Worm (Caenorhabditis elegans): ENCODE measurements around the gene pinn-1.

Gene pinn-1

DNA sequence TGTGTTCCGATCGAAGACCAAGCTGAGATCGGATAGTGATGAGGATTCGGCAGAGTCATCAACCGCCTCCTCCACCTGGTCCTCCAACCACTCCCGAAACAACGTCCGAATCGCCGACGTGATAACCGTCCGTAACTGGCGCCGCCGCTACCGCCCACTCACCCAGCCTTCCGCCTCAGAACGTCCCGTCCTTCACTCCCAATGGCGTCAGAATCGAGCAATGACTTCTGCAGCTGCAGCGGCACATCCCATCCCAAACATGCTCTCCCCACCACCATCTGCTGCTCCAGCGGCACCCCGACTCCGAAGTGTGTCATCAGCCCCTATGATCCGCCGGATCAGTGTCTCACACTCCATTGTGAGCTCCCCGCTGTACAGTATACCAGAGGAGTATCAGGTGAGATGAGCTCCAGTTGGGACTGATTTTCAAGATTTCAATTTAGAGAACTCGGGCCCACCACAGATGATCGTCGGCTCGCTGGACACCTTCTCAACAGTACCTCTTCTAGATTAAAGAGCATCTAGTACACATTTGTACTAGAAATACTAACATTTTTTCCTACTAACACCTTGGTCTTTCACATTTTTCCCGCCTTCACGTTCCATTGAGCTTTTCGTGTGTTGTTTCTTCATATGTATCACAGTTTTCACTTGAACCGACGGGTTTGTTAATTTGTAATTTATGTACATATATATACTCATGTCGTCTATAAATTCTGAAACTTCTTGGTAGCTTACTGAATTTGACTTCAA, 37.2 kb upstream of the pinn-1 start:
- TF ChIP-seq nhr-76 (tag; optimal IDR thresholded peaks at IDR 0.05) (no peak), ceh-83 (GFP tag; optimal IDR thresholded peaks at IDR 0.05) (no peak), nhr-12 (tag; optimal IDR thresholded peaks at IDR 0.05) (no peak), mls-2 (tag; optimal IDR thresholded peaks at IDR 0.05) (no peak), ztf-11 (tag; optimal IDR thresholded peaks at IDR 0.05) (no peak), lsy-2 (tag; optimal IDR thresholded peaks at IDR 0.05) (no peak), blmp-1 (tag; optimal IDR thresholded peaks at IDR 0.05) (no peak), zip-8 (tag; optimal IDR thresholded peaks at IDR 0.05) (no peak), sptf-1 (tag; optimal IDR thresholded peaks at IDR 0.05) (no peak), unc-120 (tag; optimal IDR thresholded peaks at IDR 0.05; ENCODE audit: poor library complexity, severe bottlenecking) (no peak), bed-3 (GFP tag; optimal IDR thresholded peaks at IDR 0.05) (no peak), ces-1 (GFP tag; optimal IDR thresholded peaks at IDR 0.05) (no peak), pha-4 (tag; optimal IDR thresholded peaks at IDR 0.05) (no peak), unc-62 (GFP tag; optimal IDR thresholded peaks at IDR 0.05) (no peak), nhr-28 (tag; optimal IDR thresholded peaks at IDR 0.05) (no peak), drap-1 (GFP tag; optimal IDR thresholded peaks at IDR 0.05) (no peak), cnd-1 (tag; optimal IDR thresholded peaks at IDR 0.05) (no peak), mep-1 (tag; optimal IDR thresholded peaks at IDR 0.05) (no peak), ham-2 (GFP tag; optimal IDR thresholded peaks at IDR 0.05) (no peak), elt-1 (tag; optimal IDR thresholded peaks at IDR 0.05; ENCODE audit: borderline replicate concordance, insufficient read depth) (no peak)

- no peak for TF ChIP-seq cnd-1 (tag; optimal IDR thresholded peaks at IDR 0.05)
- no peak for TF ChIP-seq ces-1 (GFP tag; optimal IDR thresholded peaks at IDR 0.05)
- no peak for TF ChIP-seq nhr-76 (tag; optimal IDR thresholded peaks at IDR 0.05)
- no peak for TF ChIP-seq ceh-39 (tag; optimal IDR thresholded peaks at IDR 0.05)
- no peak for TF ChIP-seq mls-2 (tag; optimal IDR thresholded peaks at IDR 0.05)
- TF ChIP-seq pha-4 (tag; optimal IDR thresholded peaks at IDR 0.05): no peak
- TF ChIP-seq sem-2 (GFP tag; optimal IDR thresholded peaks at IDR 0.05): no peak
- TF ChIP-seq tbx-8 (GFP tag; optimal IDR thresholded peaks at IDR 0.05): no peak
- TF ChIP-seq sptf-1 (tag; optimal IDR thresholded peaks at IDR 0.05): no peak
- TF ChIP-seq hlh-1 (tag; optimal IDR thresholded peaks at IDR 0.05): no peak
- no peak for TF ChIP-seq nhr-237 (tag; optimal IDR thresholded peaks at IDR 0.05)
- TF ChIP-seq nhr-28 (tag; optimal IDR thresholded peaks at IDR 0.05): no peak
- no peak for TF ChIP-seq unc-62 (GFP tag; optimal IDR thresholded peaks at IDR 0.05)
Measured at ce11 chrII:2925032-2925431, 36.2 kb upstream of the pinn-1 start.

DNA sequence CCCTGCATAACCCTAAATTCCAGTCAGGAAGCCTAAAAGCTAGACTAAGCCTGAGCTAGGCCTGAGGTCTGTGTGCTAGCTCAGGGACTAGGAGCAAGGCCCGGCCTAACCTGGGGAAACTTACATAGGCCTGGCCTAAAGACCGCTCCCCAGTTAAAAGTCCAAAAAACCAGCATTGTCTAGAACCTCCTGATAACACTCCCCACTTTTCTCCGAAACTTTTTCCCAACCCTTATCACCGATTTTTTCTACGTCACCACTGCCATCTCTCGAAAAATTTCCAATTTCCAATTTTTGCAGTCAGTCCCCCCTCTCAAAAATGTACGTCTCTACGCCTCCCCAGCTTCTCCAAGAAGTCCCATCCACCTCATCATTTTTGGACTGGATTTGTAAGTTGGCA, 34.8 kb upstream of the pinn-1 start, which contains the start of gene ZK355.2:
Gene ZK355.2, plus strand, starts transcription at position 301 of the 400 bp plus-strand sequence.
- TF ChIP-seq lsy-2 (tag; optimal IDR thresholded peaks at IDR 0.05) (no peak), nhr-12 (tag; optimal IDR thresholded peaks at IDR 0.05) (no peak), nhr-76 (tag; optimal IDR thresholded peaks at IDR 0.05) (no peak), ham-2 (GFP tag; optimal IDR thresholded peaks at IDR 0.05) (no peak), ceh-39 (tag; optimal IDR thresholded peaks at IDR 0.05) (no peak), sem-2 (GFP tag; optimal IDR thresholded peaks at IDR 0.05) (no peak), ztf-11 (tag; optimal IDR thresholded peaks at IDR 0.05) (no peak), unc-39 (tag; optimal IDR thresholded peaks at IDR 0.05) (no peak), sptf-1 (tag; optimal IDR thresholded peaks at IDR 0.05) (no peak), unc-62 (GFP tag; optimal IDR thresholded peaks at IDR 0.05) (no peak), zip-8 (tag; optimal IDR thresholded peaks at IDR 0.05) (no peak), drap-1 (GFP tag; optimal IDR thresholded peaks at IDR 0.05) (no peak), M03D4.4 (tag; optimal IDR thresholded peaks at IDR 0.05) (no peak), elt-3 (tag; optimal IDR thresholded peaks at IDR 0.05) (no peak), mep-1 (tag; optimal IDR thresholded peaks at IDR 0.05) (no peak), unc-120 (tag; optimal IDR thresholded peaks at IDR 0.05; ENCODE audit: poor library complexity, severe bottlenecking) (no peak), cnd-1 (tag; optimal IDR thresholded peaks at IDR 0.05) (no peak), bed-3 (GFP tag; optimal IDR thresholded peaks at IDR 0.05) (no peak)

DNA sequence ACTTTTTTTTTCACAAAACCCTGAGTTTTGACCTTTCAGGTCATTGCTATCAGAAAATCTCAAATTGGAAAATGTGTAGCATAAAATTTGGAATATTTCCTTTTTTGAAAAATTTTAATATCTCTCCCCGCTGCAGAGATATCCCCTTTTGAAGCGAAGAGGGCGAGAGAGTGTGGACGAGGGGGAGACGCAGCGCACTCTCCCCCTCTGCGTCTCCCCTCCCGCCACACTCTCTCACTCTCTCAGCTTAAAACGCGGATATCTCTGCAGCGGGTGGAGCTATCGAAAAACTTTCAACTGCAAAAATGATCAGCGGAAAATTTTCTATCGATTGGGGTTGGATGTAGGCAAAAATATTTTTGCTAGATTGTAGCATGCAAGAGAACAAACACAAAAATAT, 34.0 kb upstream of the pinn-1 start:
- TF ChIP-seq nhr-237 (tag; optimal IDR thresholded peaks at IDR 0.05): no peak
- no peak for TF ChIP-seq sptf-1 (tag; optimal IDR thresholded peaks at IDR 0.05)
- no peak for TF ChIP-seq mep-1 (tag; optimal IDR thresholded peaks at IDR 0.05)
- TF ChIP-seq sem-2 (GFP tag; optimal IDR thresholded peaks at IDR 0.05): no peak
- no peak for TF ChIP-seq ceh-39 (tag; optimal IDR thresholded peaks at IDR 0.05)
- no peak for TF ChIP-seq elt-1 (tag; optimal IDR thresholded peaks at IDR 0.05; ENCODE audit: borderline replicate concordance, insufficient read depth)
- no peak for TF ChIP-seq unc-62 (GFP tag; optimal IDR thresholded peaks at IDR 0.05)
- no peak for TF ChIP-seq tbx-8 (GFP tag; optimal IDR thresholded peaks at IDR 0.05)
- no peak for TF ChIP-seq lin-32 (GFP tag; optimal IDR thresholded peaks at IDR 0.05)
- TF ChIP-seq flh-1 (GFP tag; optimal IDR thresholded peaks at IDR 0.05): no peak
- TF ChIP-seq ceh-43 (GFP tag; optimal IDR thresholded peaks at IDR 0.05): no peak
- no peak for TF ChIP-seq ceh-83 (GFP tag; optimal IDR thresholded peaks at IDR 0.05)
- no peak for TF ChIP-seq mls-2 (tag; optimal IDR thresholded peaks at IDR 0.05)

Data from whole organism, mixed stage, embryonic.